Worm (Caenorhabditis elegans) whole organism, late embryonic: ENCODE results near the gene K01A2.5.

Experiments
- ceh-9 ChIP-seq: sonication (generic microtip); optimal IDR thresholded peaks from 2 replicates; lab custom pipeline; 2016; ENCODE audit warnings: mild to moderate bottlenecking, missing genetic modification characterization, inconsistent platforms, missing compliant biosample characterization
- nhr-11 ChIP-seq: fragments of 150-350 bp; optimal IDR thresholded peaks from 2 replicates; lab custom pipeline; 2014; ENCODE audit warnings: missing biosample characterization, missing genetic modification characterization
- pha-4 ChIP-seq: fragments of 150-350 bp; optimal IDR thresholded peaks from 2 replicates; lab custom pipeline; 2018; ENCODE audit warnings: missing biosample characterization, missing genetic modification reagents, missing genetic modification characterization

DNA sequence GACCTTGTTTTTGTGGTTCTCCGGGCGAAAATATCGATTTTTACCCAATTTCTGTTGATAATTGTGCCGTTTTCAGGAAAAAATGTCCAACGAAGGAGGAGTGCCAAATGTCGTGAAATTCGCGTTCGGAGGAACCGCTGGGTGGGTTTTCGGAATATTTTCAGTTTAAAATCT, 14.6 kb upstream of the K01A2.5 start, which contains the start of gene misc-1:
- TF ChIP-seq pha-4 (tag; lab: Kevin White, UChicago) (no peak), nhr-11 (tag; lab: Kevin White, UChicago) (no peak), ceh-9 (tag; lab: Kevin White, UChicago) (no peak)
